Worm (Caenorhabditis elegans): ENCODE measurements around the gene duo-1.
A peak's percentile ranks its signal among the peaks of the same experiment; 100 is the strongest.

The duo-1 gene

ce11 chrV:11534495-11535189 is 19.8 kb upstream of the duo-1 start:
- no peak for TF ChIP-seq sem-2 (GFP tag; optimal IDR thresholded peaks at IDR 0.05)
- TF ChIP-seq ztf-11 (tag; optimal IDR thresholded peaks at IDR 0.05), result no peak
- TF ChIP-seq blmp-1 (tag; optimal IDR thresholded peaks at IDR 0.05), result peak; percentile 41
- no peak for TF ChIP-seq bed-3 (GFP tag; optimal IDR thresholded peaks at IDR 0.05)
- TF ChIP-seq nhr-237 (tag; optimal IDR thresholded peaks at IDR 0.05), result no peak
- no peak for TF ChIP-seq drap-1 (GFP tag; optimal IDR thresholded peaks at IDR 0.05)
- TF ChIP-seq lsy-2 (tag; optimal IDR thresholded peaks at IDR 0.05), result no peak
- no peak for TF ChIP-seq mls-2 (tag; optimal IDR thresholded peaks at IDR 0.05)
- TF ChIP-seq pha-4 (tag; optimal IDR thresholded peaks at IDR 0.05), result no peak
- no peak for TF ChIP-seq lin-13 (tag; optimal IDR thresholded peaks at IDR 0.05)
- peak; percentile 97 for TF ChIP-seq hlh-1 (tag; optimal IDR thresholded peaks at IDR 0.05)
- peak; percentile 11 for TF ChIP-seq unc-120 (tag; optimal IDR thresholded peaks at IDR 0.05; ENCODE audit: poor library complexity, severe bottlenecking)
- no peak for TF ChIP-seq nhr-76 (tag; optimal IDR thresholded peaks at IDR 0.05)
- no peak for TF ChIP-seq snpc-4 (tag; optimal IDR thresholded peaks at IDR 0.05)
- no peak for TF ChIP-seq ceh-83 (GFP tag; optimal IDR thresholded peaks at IDR 0.05)

- no peak for TF ChIP-seq nhr-12 (tag; optimal IDR thresholded peaks at IDR 0.05)
- peak; percentile 78 for TF ChIP-seq unc-120 (tag; optimal IDR thresholded peaks at IDR 0.05; ENCODE audit: poor library complexity, severe bottlenecking)
- TF ChIP-seq hlh-1 (tag; optimal IDR thresholded peaks at IDR 0.05), result peak; percentile 80
Observed at ce11 chrV:11535504-11536062, 18.8 kb upstream of the duo-1 start.

ce11 chrV:11536667-11537066 is 17.8 kb upstream of the duo-1 start:
- no peak for TF ChIP-seq lin-13 (tag; optimal IDR thresholded peaks at IDR 0.05)
- TF ChIP-seq ces-1 (GFP tag; optimal IDR thresholded peaks at IDR 0.05), result peak; percentile 5

- TF ChIP-seq snpc-4 (tag; optimal IDR thresholded peaks at IDR 0.05) (no peak), zip-8 (tag; optimal IDR thresholded peaks at IDR 0.05) (no peak), lin-32 (GFP tag; optimal IDR thresholded peaks at IDR 0.05) (no peak), nhr-237 (tag; optimal IDR thresholded peaks at IDR 0.05) (no peak), lsy-2 (tag; optimal IDR thresholded peaks at IDR 0.05) (no peak), ces-1 (GFP tag; optimal IDR thresholded peaks at IDR 0.05) (no peak), mls-2 (tag; optimal IDR thresholded peaks at IDR 0.05) (no peak), nhr-28 (tag; optimal IDR thresholded peaks at IDR 0.05) (no peak), unc-62 (GFP tag; optimal IDR thresholded peaks at IDR 0.05) (no peak), ham-2 (GFP tag; optimal IDR thresholded peaks at IDR 0.05) (no peak), bed-3 (GFP tag; optimal IDR thresholded peaks at IDR 0.05) (no peak), unc-39 (tag; optimal IDR thresholded peaks at IDR 0.05) (no peak), mab-5 (tag; optimal IDR thresholded peaks at IDR 0.05) (no peak)
Observed at ce11 chrV:11539502-11539901, 14.9 kb upstream of the duo-1 start.

ce11 chrV:11541284-11541683 is 13.1 kb upstream of the duo-1 start:
- TF ChIP-seq ceh-43 (GFP tag; optimal IDR thresholded peaks at IDR 0.05), result no peak
- TF ChIP-seq unc-120 (tag; optimal IDR thresholded peaks at IDR 0.05; ENCODE audit: poor library complexity, severe bottlenecking), result peak; percentile 31

- TF ChIP-seq hlh-1 (tag; optimal IDR thresholded peaks at IDR 0.05) (no peak), sem-2 (GFP tag; optimal IDR thresholded peaks at IDR 0.05) (no peak), unc-39 (tag; optimal IDR thresholded peaks at IDR 0.05) (no peak), lin-13 (tag; optimal IDR thresholded peaks at IDR 0.05) (no peak), lin-32 (GFP tag; optimal IDR thresholded peaks at IDR 0.05) (no peak), elt-1 (tag; optimal IDR thresholded peaks at IDR 0.05; ENCODE audit: borderline replicate concordance, insufficient read depth) (no peak), cnd-1 (tag; optimal IDR thresholded peaks at IDR 0.05) (no peak), blmp-1 (tag; optimal IDR thresholded peaks at IDR 0.05) (no peak), snpc-4 (tag; optimal IDR thresholded peaks at IDR 0.05) (no peak), flh-1 (GFP tag; optimal IDR thresholded peaks at IDR 0.05) (no peak), bed-3 (GFP tag; optimal IDR thresholded peaks at IDR 0.05) (no peak), pha-4 (tag; optimal IDR thresholded peaks at IDR 0.05) (no peak), mab-5 (tag; optimal IDR thresholded peaks at IDR 0.05) (no peak), M03D4.4 (tag; optimal IDR thresholded peaks at IDR 0.05) (no peak), nhr-76 (tag; optimal IDR thresholded peaks at IDR 0.05) (no peak)
Observed at ce11 chrV:11543564-11543963, 10.9 kb upstream of the duo-1 start, which contains the start of gene F38B7.2. F38B7.2 (plus strand) TSS chrV:11543963.
